Worm (Caenorhabditis elegans) whole organism, L4/young adult: ENCODE results near the gene rfth-1.

Source experiments
- dao-5 ChIP-seq: sonication (generic microtip); optimal IDR thresholded peaks from 2 replicates; lab custom pipeline; 2016; ENCODE audit warnings: missing genotype, missing genetic modification characterization, moderate library complexity, missing compliant biosample characterization
- him-1 ChIP-seq: sonication (generic microtip); optimal IDR thresholded peaks from 2 replicates; lab custom pipeline; 2016; ENCODE audit warnings: missing genotype, missing genetic modification reagents, missing genetic modification characterization, missing compliant biosample characterization

DNA sequence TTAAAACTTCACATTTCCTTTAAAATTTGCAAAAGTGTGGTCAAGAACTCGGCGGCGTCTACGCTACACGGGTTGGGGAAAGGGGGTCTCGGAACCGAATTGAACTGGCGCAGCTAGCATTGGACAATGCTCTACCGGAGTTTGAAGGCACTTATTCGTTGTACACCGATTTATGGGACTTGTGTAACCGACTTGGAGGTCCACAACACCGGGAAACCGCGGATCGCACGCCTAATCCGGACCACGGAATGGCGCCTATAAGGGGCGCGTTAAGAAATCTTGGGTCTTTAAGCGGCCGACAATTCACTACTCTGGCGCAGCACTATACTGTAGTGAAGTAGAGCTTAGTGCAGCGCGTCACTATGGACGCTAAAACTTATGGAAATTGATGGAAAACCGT lies 27.6 kb upstream of the rfth-1 start:
- no peak for TF ChIP-seq dao-5 (tag; lab: Kevin White, UChicago)
- TF ChIP-seq him-1 (tag; lab: Kevin White, UChicago): no peak
